Fruit fly (Drosophila melanogaster) whole organism, embryonic: Measurements from ENCODE around the gene CG3919.

ENCODE experiments used
- Abd-B ChIP-seq: fragments of 200-800 bp; sonication (Bioruptor generic); optimal IDR thresholded peaks from 2 replicates; lab custom pipeline; 2018; ENCODE audit warnings: missing biosample characterization, mild to moderate bottlenecking, missing genetic modification characterization, moderate library complexity
- Aef1 ChIP-seq: fragments of 200-800 bp; sonication (Bioruptor generic); IDR thresholded peaks from 3 replicates; pipeline ENCODE4 v1.3.6; 2022; ENCODE audit warnings: missing biosample characterization, missing genetic modification characterization
- CG10209 ChIP-seq: fragments of 200-800 bp; sonication (Bioruptor generic); optimal IDR thresholded peaks from 3 replicates; lab custom pipeline; 2017; ENCODE audit warnings: missing biosample characterization, mild to moderate bottlenecking, missing genetic modification characterization, missing genetic modification reagents
- CG11085 ChIP-seq: fragments of 200-800 bp; sonication (Bioruptor generic); IDR thresholded peaks from 2 replicates; pipeline ENCODE4 v1.3.6; 2022; ENCODE audit warnings: missing biosample characterization, missing genetic modification characterization
- CG12236 ChIP-seq: fragments of 200-800 bp; sonication (Bioruptor generic); optimal IDR thresholded peaks from 2 replicates; lab custom pipeline; 2016; ENCODE audit warnings: missing biosample characterization, missing genetic modification characterization
- CG12744 ChIP-seq: fragments of 200-800 bp; sonication (Bioruptor generic); optimal IDR thresholded peaks from 2 replicates; lab custom pipeline; 2016; ENCODE audit warnings: missing biosample characterization, missing genetic modification characterization
- CG13424 ChIP-seq: fragments of 200-800 bp; sonication (Bioruptor generic); optimal IDR thresholded peaks from 2 replicates; lab custom pipeline; 2019; ENCODE audit warnings: missing biosample characterization, mild to moderate bottlenecking, missing genetic modification characterization, moderate library complexity
- CG15601 ChIP-seq: fragments of 200-800 bp; sonication (Bioruptor generic); optimal IDR thresholded peaks from 3 replicates; lab custom pipeline; 2019; ENCODE audit warnings: missing biosample characterization, mild to moderate bottlenecking, missing genetic modification characterization, moderate library complexity
- CG15696 ChIP-seq: fragments of 200-800 bp; sonication (Bioruptor generic); optimal IDR thresholded peaks from 2 replicates; lab custom pipeline; 2019; ENCODE audit warnings: missing biosample characterization, mild to moderate bottlenecking, missing genetic modification characterization, moderate library complexity
- CG2120 ChIP-seq: fragments of 200-800 bp; sonication (Bioruptor generic); optimal IDR thresholded peaks from 3 replicates; lab custom pipeline; 2016; ENCODE audit warnings: missing biosample characterization, missing genetic modification characterization
- CG2712 ChIP-seq: fragments of 200-800 bp; optimal IDR thresholded peaks from 3 replicates; lab custom pipeline; 2019; ENCODE audit warnings: missing biosample characterization, mild to moderate bottlenecking, missing genetic modification characterization, moderate library complexity
- CG3407 ChIP-seq: fragments of 200-800 bp; sonication (Bioruptor generic); optimal IDR thresholded peaks from 2 replicates; lab custom pipeline; 2018; ENCODE audit warnings: missing biosample characterization, mild to moderate bottlenecking, missing genetic modification characterization
- CG4360 ChIP-seq: fragments of 200-800 bp; sonication (Bioruptor generic); IDR thresholded peaks from 2 replicates; pipeline ENCODE4 v1.3.6; 2022; ENCODE audit warnings: missing biosample characterization, missing genetic modification characterization
- CG4404 ChIP-seq: fragments of 200-800 bp; sonication (Bioruptor generic); IDR thresholded peaks from 2 replicates; pipeline ENCODE4 v1.3.6; 2022; ENCODE audit warnings: missing biosample characterization, missing genetic modification characterization
- CG4424 ChIP-seq: fragments of 200-800 bp; sonication (Bioruptor generic); optimal IDR thresholded peaks from 3 replicates; lab custom pipeline; 2016; ENCODE audit warnings: missing biosample characterization, missing genetic modification characterization
- CG4707 ChIP-seq: fragments of 200-800 bp; sonication (Bioruptor generic); optimal IDR thresholded peaks from 2 replicates; lab custom pipeline; 2018; ENCODE audit warnings: missing biosample characterization, mild to moderate bottlenecking, missing genetic modification characterization, moderate library complexity
- CG7357 ChIP-seq: fragments of 200-800 bp; sonication (Bioruptor generic); IDR thresholded peaks from 3 replicates; pipeline ENCODE4 v1.3.6; 2022; ENCODE audit warnings: missing biosample characterization, missing genetic modification characterization
- CG7745 ChIP-seq: fragments of 200-800 bp; sonication (Bioruptor generic); optimal IDR thresholded peaks from 2 replicates; lab custom pipeline; 2018; ENCODE audit warnings: missing biosample characterization, mild to moderate bottlenecking, missing genetic modification characterization, moderate library complexity
- CG8924 ChIP-seq: fragments of 200-800 bp; optimal IDR thresholded peaks from 3 replicates; lab custom pipeline; 2019; ENCODE audit warnings: missing biosample characterization, mild to moderate bottlenecking, missing genetic modification characterization, moderate library complexity
- CG9215 ChIP-seq: fragments of 200-800 bp; sonication (Bioruptor generic); IDR thresholded peaks from 2 replicates; pipeline ENCODE4 v1.3.6; 2022; ENCODE audit warnings: missing biosample characterization, missing genetic modification characterization
- CG9797 ChIP-seq: fragments of 200-800 bp; sonication (Bioruptor generic); optimal IDR thresholded peaks from 3 replicates; lab custom pipeline; 2018; ENCODE audit warnings: missing biosample characterization, mild to moderate bottlenecking, missing genetic modification characterization
- Camta ChIP-seq: fragments of 200-800 bp; sonication (Bioruptor generic); optimal IDR thresholded peaks from 2 replicates; lab custom pipeline; 2016; ENCODE audit warnings: missing biosample characterization, missing genetic modification characterization
- Fer3 ChIP-seq: fragments of 200-800 bp; sonication (Bioruptor generic); optimal IDR thresholded peaks from 2 replicates; lab custom pipeline; 2018; ENCODE audit warnings: missing biosample characterization, mild to moderate bottlenecking, missing genetic modification characterization, moderate library complexity
- GATAe ChIP-seq: fragments of 200-800 bp; sonication (Bioruptor generic); conservative IDR thresholded peaks from 2 replicates; pipeline ENCODE4 v1.3.6; 2022; ENCODE audit warnings: missing biosample characterization, missing genetic modification characterization
- H2.0 ChIP-seq: fragments of 200-800 bp; sonication (Bioruptor generic); IDR thresholded peaks from 2 replicates; pipeline ENCODE4 v1.3.6; 2022; ENCODE audit warnings: missing biosample characterization, missing genetic modification characterization
- NC2β ChIP-seq: fragments of 200-800 bp; sonication (Bioruptor generic); optimal IDR thresholded peaks from 2 replicates; lab custom pipeline; 2016; ENCODE audit warnings: missing biosample characterization, missing genetic modification characterization
- NK7.1 ChIP-seq: fragments of 200-800 bp; sonication (Bioruptor generic); optimal IDR thresholded peaks from 3 replicates; lab custom pipeline; 2016; ENCODE audit warnings: missing biosample characterization, missing genetic modification characterization
- Nf-YA ChIP-seq: fragments of 200-800 bp; sonication (Bioruptor generic); IDR thresholded peaks from 2 replicates; pipeline ENCODE4 v1.3.6; 2022; ENCODE audit warnings: missing biosample characterization, missing genetic modification characterization
- Oli ChIP-seq: fragments of 200-800 bp; sonication (Bioruptor generic); optimal IDR thresholded peaks from 2 replicates; lab custom pipeline; 2018; ENCODE audit warnings: missing biosample characterization, mild to moderate bottlenecking, missing genetic modification characterization, moderate library complexity
- Pdp1 ChIP-seq, 2 experiments: fragments of 200-800 bp; sonication (Bioruptor generic); optimal IDR thresholded peaks; 3 replicates each; lab custom pipeline; 2016; ENCODE audit warnings: missing biosample characterization in 2 of 2, missing genetic modification characterization in 2 of 2, mild to moderate bottlenecking in 1 of 2, moderate library complexity in 1 of 2
- Ravus ChIP-seq: fragments of 200-800 bp; sonication (Bioruptor generic); IDR thresholded peaks from 2 replicates; pipeline ENCODE4 v1.3.6; 2022; ENCODE audit warnings: missing biosample characterization, missing genetic modification characterization
- Usf ChIP-seq: fragments of 200-800 bp; sonication (Bioruptor generic); optimal IDR thresholded peaks from 2 replicates; lab custom pipeline; 2017; ENCODE audit warnings: missing genotype, missing biosample characterization, missing genetic modification characterization
- Xbp1 ChIP-seq: fragments of 200-800 bp; sonication (Bioruptor generic); optimal IDR thresholded peaks from 3 replicates; lab custom pipeline; 2016; ENCODE audit warnings: missing biosample characterization, mild to moderate bottlenecking, missing genetic modification characterization
- abd-A ChIP-seq: fragments of 200-800 bp; sonication (Bioruptor generic); optimal IDR thresholded peaks from 3 replicates; lab custom pipeline; 2019; ENCODE audit warnings: missing biosample characterization, mild to moderate bottlenecking, missing genetic modification characterization, moderate library complexity
- az2 ChIP-seq: fragments of 200-800 bp; sonication (Bioruptor generic); optimal IDR thresholded peaks from 3 replicates; lab custom pipeline; 2016; ENCODE audit warnings: missing biosample characterization, missing genetic modification characterization
- bcd ChIP-seq: fragments of 200-800 bp; sonication (Bioruptor generic); optimal IDR thresholded peaks from 2 replicates; lab custom pipeline; 2017; ENCODE audit warnings: missing biosample characterization, mild to moderate bottlenecking, missing genetic modification characterization
- cad ChIP-seq: fragments of >200 bp; optimal IDR thresholded peaks from 2 replicates; lab custom pipeline; 2017; ENCODE audit warnings: missing biosample characterization, missing genetic modification characterization
- chinmo ChIP-seq: fragments of 200-800 bp; sonication (Bioruptor generic); IDR thresholded peaks from 4 replicates; pipeline ENCODE4 v1.3.6; 2022; ENCODE audit warnings: missing biosample characterization, missing genetic modification characterization; ENCODE audit not compliant: partially characterized antibody
- chn ChIP-seq: fragments of 200-800 bp; sonication (Bioruptor generic); optimal IDR thresholded peaks from 2 replicates; lab custom pipeline; 2016; ENCODE audit warnings: missing biosample characterization, missing genetic modification characterization
- dpn ChIP-seq, 2 experiments: fragments of 200-800 bp; sonication (Bioruptor generic); optimal IDR thresholded peaks; 3 replicates each; lab custom pipeline; 2016; ENCODE audit warnings: missing biosample characterization in 2 of 2, missing genetic modification characterization in 2 of 2
- dysf ChIP-seq: fragments of 200-800 bp; sonication (Bioruptor generic); IDR thresholded peaks from 3 replicates; pipeline ENCODE4 v1.3.6; 2022; ENCODE audit warnings: missing biosample characterization, missing genetic modification characterization
- esg ChIP-seq: fragments of 200-800 bp; sonication (Bioruptor generic); conservative IDR thresholded peaks from 2 replicates; pipeline ENCODE4 v1.3.6; 2022; ENCODE audit warnings: missing biosample characterization, missing genetic modification characterization
- ewg ChIP-seq: fragments of 200-800 bp; sonication (Bioruptor generic); optimal IDR thresholded peaks from 3 replicates; lab custom pipeline; 2017; ENCODE audit warnings: mild to moderate bottlenecking, missing biosample characterization, missing genetic modification reagents, missing genetic modification characterization
- fru ChIP-seq: fragments of >200 bp; optimal IDR thresholded peaks from 2 replicates; lab custom pipeline; 2017
- gro ChIP-seq: fragments of 200-800 bp; sonication (Bioruptor generic); optimal IDR thresholded peaks from 2 replicates; lab custom pipeline; 2016; ENCODE audit warnings: missing biosample characterization, missing genetic modification characterization
- lola ChIP-seq, 3 experiments: fragments of >200 bp in 2 of 3; fragments of 200-800 bp in 1 of 3; sonication (Bioruptor generic) in 1 of 3; optimal IDR thresholded peaks; 2 replicates each; lab custom pipeline; 2017 to 2019; ENCODE audit warnings: missing biosample characterization in 3 of 3, missing genetic modification characterization in 3 of 3, mild to moderate bottlenecking in 1 of 3, moderate library complexity in 1 of 3
- rib ChIP-seq: fragments of 200-800 bp; sonication (Bioruptor generic); IDR thresholded peaks from 2 replicates; pipeline ENCODE4 v1.3.6; 2022; ENCODE audit warnings: missing biosample characterization, missing genetic modification characterization
- sna ChIP-seq: fragments of 200-800 bp; sonication (Bioruptor generic); IDR thresholded peaks from 2 replicates; pipeline ENCODE4 v1.3.6; 2022; ENCODE audit warnings: missing biosample characterization, missing genetic modification characterization; ENCODE audit not compliant: partially characterized antibody
- sug ChIP-seq: fragments of 200-800 bp; optimal IDR thresholded peaks from 2 replicates; lab custom pipeline; 2019; ENCODE audit warnings: missing biosample characterization, mild to moderate bottlenecking, missing genetic modification characterization, moderate library complexity
- tap ChIP-seq: fragments of 200-800 bp; optimal IDR thresholded peaks from 3 replicates; lab custom pipeline; 2019; ENCODE audit warnings: missing biosample characterization, mild to moderate bottlenecking, missing genetic modification characterization, moderate library complexity
- trh ChIP-seq: fragments of 200-800 bp; sonication (Bioruptor generic); optimal IDR thresholded peaks from 2 replicates; lab custom pipeline; 2016; ENCODE audit warnings: missing biosample characterization, missing genetic modification characterization
- vvl ChIP-seq: fragments of 200-800 bp; sonication (Bioruptor generic); IDR thresholded peaks from 2 replicates; pipeline ENCODE4 v1.3.6; 2022; ENCODE audit warnings: missing biosample characterization, missing genetic modification characterization

Gene CG3919

dm6 chr3L:14364701-14365100, 45.7 kb upstream of the CG3919 start (continued):
- TF ChIP-seq CG11085 (GFP tag; lab: Robert Waterston, UW) (no peak), CG7357 (no peak), CG10209 (GFP tag; lab: Kevin White, UChicago) (peak; percentile 19), CG4404 (GFP tag; lab: Robert Waterston, UW) (peak; percentile 53), Usf (peak; percentile 12), sna (GFP tag; lab: Robert Waterston, UW) (no peak), Fer3 (tag; lab: Kevin White, UChicago) (no peak), bcd (GFP tag; lab: Kevin White, UChicago) (no peak), CG12236 (GFP tag; lab: Kevin White, UChicago) (peak; percentile 29), Abd-B (peak; percentile 30), CG8924 (peak; percentile 11), trh (no peak), CG15696 (peak; percentile 69), NK7.1 (GFP tag; lab: Kevin White, UChicago) (no peak), NC2β (peak; percentile 64), cad (GFP tag; lab: Kevin White, UChicago) (no peak), gro (GFP tag; lab: Kevin White, UChicago) (no peak), chn (GFP tag; lab: Kevin White, UChicago) (peak; percentile 47), CG4424 (peak; percentile 20), Xbp1 (GFP tag; lab: Kevin White, UChicago) (peak; percentile 32), Aef1 (GFP tag; lab: Robert Waterston, UW) (no peak), CG7745 (tag; lab: Kevin White, UChicago) (no peak), CG4707 (GFP tag; lab: Kevin White, UChicago) (no peak), CG2712 (tag; lab: Kevin White, UChicago) (peak; percentile 73), chinmo (GFP tag; lab: Robert Waterston, UW) (0 out of 4 replicates have a peak, but pooled peaks have one; percentile 8), sug (no peak), abd-A (tag; lab: Kevin White, UChicago) (no peak), lola (GFP tag; optimal IDR thresholded peaks at IDR 0.05; lab: Kevin White, UChicago) (peak in 1 of 3 experiments; percentile 84), vvl (peak; percentile 7; the same call in 1 of the 2 replicates), Camta (GFP tag; lab: Kevin White, UChicago) (peak; percentile 45), CG12744 (GFP tag; lab: Kevin White, UChicago) (no peak), CG15601 (tag; lab: Kevin White, UChicago) (peak; percentile 49), GATAe (no peak), CG9797 (GFP tag; lab: Kevin White, UChicago) (no peak), ewg (GFP tag; lab: Kevin White, UChicago) (peak; percentile 0), tap (tag; lab: Kevin White, UChicago) (no peak), esg (GFP tag; lab: Robert Waterston, UW) (no peak), Ravus (GFP tag; lab: Robert Waterston, UW) (no peak), CG3407 (GFP tag; lab: Kevin White, UChicago) (no peak), CG9215 (GFP tag; lab: Robert Waterston, UW) (no peak), CG4360 (no peak), dysf (GFP tag; lab: Robert Waterston, UW) (no peak), rib (no peak), Oli (tag; lab: Kevin White, UChicago) (peak; percentile 45), dpn (GFP tag; optimal IDR thresholded peaks at IDR 0.05; lab: Kevin White, UChicago) (peak; percentile 17 to 33), Pdp1 (GFP tag; optimal IDR thresholded peaks at IDR 0.05; lab: Kevin White, UChicago) (peak; percentile 37 to 43), fru (lab: Kevin White, UChicago) (no peak), CG13424 (tag; lab: Kevin White, UChicago) (peak; percentile 20), H2.0 (GFP tag; lab: Robert Waterston, UW) (0 out of 2 replicates have a peak, but pooled peaks have one; percentile 12), CG2120 (GFP tag; lab: Kevin White, UChicago) (no peak), Nf-YA (no peak), az2 (GFP tag; lab: Kevin White, UChicago) (peak; percentile 70)
